Fruit fly (Drosophila melanogaster) whole organism, prepupa: ENCODE measurements around the gene CG5235.

Experiments
- Blimp-1 ChIP-seq: fragments of 200-800 bp; sonication (Bioruptor generic); optimal IDR thresholded peaks from 3 replicates; lab custom pipeline; 2017; ENCODE audit warnings: missing biosample characterization, missing genetic modification characterization, mild to moderate bottlenecking, moderate library complexity, missing genetic modification reagents
- CG11294 ChIP-seq: fragments of 200-800 bp; sonication (Bioruptor generic); IDR thresholded peaks from 2 replicates; pipeline ENCODE4 v1.3.6; 2022; ENCODE audit warnings: missing biosample characterization, missing genetic modification characterization
- CG11762 ChIP-seq: fragments of 200-800 bp; sonication (Bioruptor generic); optimal IDR thresholded peaks from 3 replicates; lab custom pipeline; 2016; ENCODE audit warnings: missing biosample characterization, missing genetic modification characterization; ENCODE audit not compliant: insufficient read depth
- CG1621 ChIP-seq: fragments of 200-800 bp; sonication (Bioruptor generic); optimal IDR thresholded peaks from 3 replicates; lab custom pipeline; 2018; ENCODE audit warnings: missing biosample characterization, mild to moderate bottlenecking, missing genetic modification characterization
- CG16779 ChIP-seq: fragments of 200-800 bp; sonication (Bioruptor generic); optimal IDR thresholded peaks from 3 replicates; lab custom pipeline; 2017; ENCODE audit warnings: missing biosample characterization, mild to moderate bottlenecking, missing genetic modification characterization
- CG3032 ChIP-seq: fragments of 200-800 bp; optimal IDR thresholded peaks from 2 replicates; lab custom pipeline; 2019; ENCODE audit warnings: missing biosample characterization, mild to moderate bottlenecking, missing genetic modification characterization, moderate library complexity
- CG31627 ChIP-seq: fragments of 200-800 bp; sonication (Bioruptor generic); optimal IDR thresholded peaks from 3 replicates; lab custom pipeline; 2016; ENCODE audit warnings: missing biosample characterization, missing genetic modification characterization
- CG3919 ChIP-seq: fragments of 200-800 bp; sonication (Bioruptor generic); optimal IDR thresholded peaks from 3 replicates; lab custom pipeline; 2016; ENCODE audit warnings: missing biosample characterization, missing genetic modification characterization
- CG4318 ChIP-seq: fragments of 200-800 bp; sonication (Bioruptor generic); optimal IDR thresholded peaks from 3 replicates; lab custom pipeline; 2017; ENCODE audit warnings: missing biosample characterization, mild to moderate bottlenecking, missing genetic modification characterization
- CG6163 ChIP-seq: fragments of 200-800 bp; sonication (Bioruptor generic); IDR thresholded peaks from 3 replicates; pipeline ENCODE4 v1.3.6; 2022; ENCODE audit warnings: missing biosample characterization, missing genetic modification characterization
- CG6276 ChIP-seq: fragments of 200-800 bp; sonication (Bioruptor generic); optimal IDR thresholded peaks from 2 replicates; lab custom pipeline; 2017; ENCODE audit warnings: missing biosample characterization, mild to moderate bottlenecking, missing genetic modification characterization
- CG6792 ChIP-seq: fragments of 200-800 bp; sonication (Bioruptor generic); optimal IDR thresholded peaks from 3 replicates; lab custom pipeline; 2016; ENCODE audit warnings: missing biosample characterization, missing genetic modification characterization
- CG6808 ChIP-seq: fragments of 200-800 bp; sonication (Bioruptor generic); optimal IDR thresholded peaks from 3 replicates; lab custom pipeline; 2017; ENCODE audit warnings: missing biosample characterization, missing genetic modification characterization, mild to moderate bottlenecking, moderate library complexity, missing genetic modification reagents
- CG6854 ChIP-seq: fragments of 200-800 bp; sonication (Bioruptor generic); optimal IDR thresholded peaks from 2 replicates; lab custom pipeline; 2017; ENCODE audit warnings: missing biosample characterization, mild to moderate bottlenecking, missing genetic modification characterization
- CG7368 ChIP-seq: fragments of 200-800 bp; sonication (Bioruptor generic); optimal IDR thresholded peaks from 3 replicates; lab custom pipeline; 2016; ENCODE audit warnings: missing biosample characterization, missing genetic modification characterization
- CG8119 ChIP-seq: fragments of 200-800 bp; sonication (Bioruptor generic); IDR thresholded peaks from 3 replicates; pipeline ENCODE4 v1.3.6; 2022; ENCODE audit warnings: missing biosample characterization, missing genetic modification characterization
- CG8632 ChIP-seq: fragments of 200-800 bp; sonication (Bioruptor generic); optimal IDR thresholded peaks from 3 replicates; lab custom pipeline; 2016; ENCODE audit warnings: missing biosample characterization, missing genetic modification characterization
- CG9139 ChIP-seq: fragments of 200-800 bp; sonication (Bioruptor generic); optimal IDR thresholded peaks from 3 replicates; lab custom pipeline; 2017; ENCODE audit warnings: missing biosample characterization, mild to moderate bottlenecking, missing genetic modification characterization
- Eip75B ChIP-seq: fragments of 200-800 bp; sonication (Bioruptor generic); optimal IDR thresholded peaks from 3 replicates; lab custom pipeline; 2016; ENCODE audit warnings: missing biosample characterization, missing genetic modification characterization
- Eip78C ChIP-seq: fragments of 200-800 bp; sonication (Bioruptor generic); peaks from one replicate; lab custom pipeline; 2016; ENCODE audit warnings: missing biosample characterization, missing genetic modification characterization
- Eip93F ChIP-seq: fragments of 200-800 bp; sonication (Bioruptor generic); optimal IDR thresholded peaks from 2 replicates; lab custom pipeline; 2016; ENCODE audit warnings: missing biosample characterization, mild to moderate bottlenecking, missing genetic modification characterization
- Ets96B ChIP-seq: fragments of 200-800 bp; optimal IDR thresholded peaks from 2 replicates; lab custom pipeline; 2019; ENCODE audit warnings: missing biosample characterization, mild to moderate bottlenecking, missing genetic modification characterization, moderate library complexity
- Gug ChIP-seq: fragments of 200-800 bp; sonication (Bioruptor generic); IDR thresholded peaks from 2 replicates; pipeline ENCODE4 v1.3.6; 2022; ENCODE audit warnings: missing biosample characterization, missing genetic modification characterization
- Lpt ChIP-seq: fragments of 200-800 bp; sonication (Bioruptor generic); optimal IDR thresholded peaks from 3 replicates; lab custom pipeline; 2016; ENCODE audit warnings: missing biosample characterization, missing genetic modification characterization
- Met ChIP-seq: fragments of 200-800 bp; sonication (Bioruptor generic); optimal IDR thresholded peaks from 3 replicates; lab custom pipeline; 2016; ENCODE audit warnings: missing biosample characterization, missing genetic modification characterization
- Smox ChIP-seq: fragments of 200-800 bp; sonication (Bioruptor generic); optimal IDR thresholded peaks from 3 replicates; lab custom pipeline; 2016; ENCODE audit warnings: missing biosample characterization, missing genetic modification characterization
- Sox102F ChIP-seq: fragments of 200-800 bp; sonication (Bioruptor generic); optimal IDR thresholded peaks from 2 replicates; lab custom pipeline; 2016; ENCODE audit warnings: missing biosample characterization, mild to moderate bottlenecking, missing genetic modification characterization
- Sox15 ChIP-seq: fragments of 200-800 bp; sonication (Bioruptor generic); optimal IDR thresholded peaks from 3 replicates; lab custom pipeline; 2016; ENCODE audit warnings: missing biosample characterization, missing genetic modification characterization
- achi ChIP-seq: fragments of 200-800 bp; sonication (Bioruptor generic); optimal IDR thresholded peaks from 3 replicates; lab custom pipeline; 2016; ENCODE audit warnings: missing biosample characterization, missing genetic modification characterization
- acj6 ChIP-seq: fragments of 200-800 bp; sonication (Bioruptor generic); optimal IDR thresholded peaks from 3 replicates; lab custom pipeline; 2016; ENCODE audit warnings: missing biosample characterization, missing genetic modification characterization
- dsx ChIP-seq: fragments of 200-800 bp; optimal IDR thresholded peaks from 3 replicates; lab custom pipeline; 2019; ENCODE audit warnings: missing biosample characterization, mild to moderate bottlenecking, missing genetic modification characterization, moderate library complexity; ENCODE audit not compliant: poor library complexity, severe bottlenecking
- fd59A ChIP-seq: fragments of 200-800 bp; sonication (Bioruptor generic); optimal IDR thresholded peaks from 2 replicates; lab custom pipeline; 2017; ENCODE audit warnings: missing biosample characterization, mild to moderate bottlenecking, missing genetic modification characterization, missing genetic modification reagents
- fd85E ChIP-seq: fragments of 200-800 bp; sonication (Bioruptor generic); optimal IDR thresholded peaks from 3 replicates; lab custom pipeline; 2016; ENCODE audit warnings: missing biosample characterization, missing genetic modification characterization
- fkh ChIP-seq: fragments of 200-800 bp; sonication (Bioruptor generic); optimal IDR thresholded peaks from 3 replicates; lab custom pipeline; 2017; ENCODE audit warnings: missing biosample characterization, mild to moderate bottlenecking, missing genetic modification characterization, moderate library complexity
- lz ChIP-seq: fragments of 200-800 bp; sonication (Bioruptor generic); optimal IDR thresholded peaks from 3 replicates; lab custom pipeline; 2016; ENCODE audit warnings: missing biosample characterization, missing genetic modification characterization
- pdm3 ChIP-seq: fragments of 200-800 bp; sonication (Bioruptor generic); optimal IDR thresholded peaks from 3 replicates; lab custom pipeline; 2016; ENCODE audit warnings: missing biosample characterization, missing genetic modification characterization
- spab ChIP-seq: fragments of 200-800 bp; sonication (Bioruptor generic); optimal IDR thresholded peaks from 2 replicates; lab custom pipeline; 2017; ENCODE audit warnings: missing biosample characterization, mild to moderate bottlenecking, missing genetic modification characterization, missing genetic modification reagents
- ss ChIP-seq, 2 experiments: fragments of 200-800 bp; sonication (Bioruptor generic); optimal IDR thresholded peaks; 2 replicates in 1 of 2; 3 replicates in 1 of 2; lab custom pipeline; 2017 to 2018; ENCODE audit warnings: mild to moderate bottlenecking in 2 of 2, missing biosample characterization in 2 of 2, missing genetic modification characterization in 2 of 2, moderate library complexity in 1 of 2
- svp ChIP-seq: fragments of 200-800 bp; sonication (Bioruptor generic); peaks from one replicate; lab custom pipeline; 2016; ENCODE audit warnings: missing biosample characterization, missing genetic modification characterization
- vri ChIP-seq: fragments of 200-800 bp; sonication (Bioruptor generic); optimal IDR thresholded peaks from 3 replicates; lab custom pipeline; 2016; ENCODE audit warnings: missing biosample characterization, mild to moderate bottlenecking, missing genetic modification characterization

CG5235 gene

dm6 chr3L:16087323-16087816 is 2.8 kb downstream of the CG5235 start, which contains the start of gene Tasp1 (continued):
- peak; percentile 56 for TF ChIP-seq CG3032 (tag; lab: Kevin White, UChicago)
- no peak for TF ChIP-seq CG9139 (GFP tag; lab: Kevin White, UChicago)
- TF ChIP-seq fkh (GFP tag; lab: Kevin White, UChicago), result no peak
- TF ChIP-seq CG6792 (GFP tag; lab: Kevin White, UChicago), result no peak
- TF ChIP-seq pdm3 (GFP tag; lab: Kevin White, UChicago), result no peak
- TF ChIP-seq CG3919, result no peak
- TF ChIP-seq Eip78C (GFP tag; lab: Kevin White, UChicago), result no peak
- TF ChIP-seq fd85E (GFP tag; lab: Kevin White, UChicago), result no peak
- TF ChIP-seq vri (GFP tag; lab: Kevin White, UChicago), result no peak
- TF ChIP-seq CG1621 (tag; lab: Kevin White, UChicago), result peak; percentile 100
- TF ChIP-seq Ets96B (tag; lab: Kevin White, UChicago), result no peak
- TF ChIP-seq ss (GFP tag; optimal IDR thresholded peaks at IDR 0.05; lab: Kevin White, UChicago), result no peak
- TF ChIP-seq Lpt (GFP tag; lab: Kevin White, UChicago), result no peak
- TF ChIP-seq CG16779 (tag; lab: Kevin White, UChicago), result no peak
- no peak for TF ChIP-seq CG31627
- no peak for TF ChIP-seq Smox (GFP tag; lab: Kevin White, UChicago)
- no peak for TF ChIP-seq CG6854 (GFP tag; lab: Kevin White, UChicago)
- no peak for TF ChIP-seq Eip75B (GFP tag; lab: Kevin White, UChicago)

dm6 chr3L:16083693-16084092 is 6.5 kb downstream of the CG5235 start, which contains the start of gene CG13075:
CG13075 (plus strand) TSS chr3L:16083993.
- TF ChIP-seq CG7368 (no peak), fd85E (GFP tag; lab: Kevin White, UChicago) (no peak), acj6 (GFP tag; lab: Kevin White, UChicago) (no peak), Met (GFP tag; lab: Kevin White, UChicago) (no peak), CG11762 (GFP tag; lab: Kevin White, UChicago) (no peak)

dm6 chr3L:16082251-16082650 is 7.9 kb downstream of the CG5235 start, which contains the start of gene CG33258:
CG33258 (plus strand) TSS chr3L:16082551.
- TF ChIP-seq svp (GFP tag; lab: Kevin White, UChicago) (no peak), Met (GFP tag; lab: Kevin White, UChicago) (no peak), Eip93F (GFP tag; lab: Kevin White, UChicago) (no peak), Sox102F (no peak), Gug (no peak), CG6276 (GFP tag; lab: Kevin White, UChicago) (no peak), CG3919 (no peak), CG6163 (GFP tag; lab: Robert Waterston, UW) (no peak), CG8119 (GFP tag; lab: Robert Waterston, UW) (no peak), achi (GFP tag; lab: Kevin White, UChicago) (no peak), Lpt (GFP tag; lab: Kevin White, UChicago) (no peak), CG6854 (GFP tag; lab: Kevin White, UChicago) (no peak), Sox15 (GFP tag; lab: Kevin White, UChicago) (no peak), CG4318 (no peak), CG16779 (tag; lab: Kevin White, UChicago) (no peak), CG11294 (no peak)

- no peak for TF ChIP-seq spab (GFP tag; lab: Kevin White, UChicago)
- TF ChIP-seq lz (GFP tag; lab: Kevin White, UChicago), result peak; percentile 36
- TF ChIP-seq CG6163 (GFP tag; lab: Robert Waterston, UW), result no peak
- peak; percentile 7 for TF ChIP-seq vri (GFP tag; lab: Kevin White, UChicago)
- TF ChIP-seq Ets96B (tag; lab: Kevin White, UChicago), result no peak
- no peak for TF ChIP-seq Eip78C (GFP tag; lab: Kevin White, UChicago)
- no peak for TF ChIP-seq CG1621 (tag; lab: Kevin White, UChicago)
- TF ChIP-seq fd59A (GFP tag; lab: Kevin White, UChicago), result peak; percentile 23
- TF ChIP-seq achi (GFP tag; lab: Kevin White, UChicago), result no peak
- TF ChIP-seq Blimp-1 (GFP tag; lab: Kevin White, UChicago), result no peak
- peak; percentile 16 for TF ChIP-seq CG8632 (GFP tag; lab: Kevin White, UChicago)
- TF ChIP-seq Sox15 (GFP tag; lab: Kevin White, UChicago), result no peak
- TF ChIP-seq dsx (GFP tag; lab: Kevin White, UChicago), result peak; percentile 92
- no peak for TF ChIP-seq CG3919
- peak; percentile 77 for TF ChIP-seq svp (GFP tag; lab: Kevin White, UChicago)
- peak; percentile 58 for TF ChIP-seq acj6 (GFP tag; lab: Kevin White, UChicago)
- TF ChIP-seq CG11294, result no peak
- no peak for TF ChIP-seq CG7368
- no peak for TF ChIP-seq CG6808 (GFP tag; lab: Kevin White, UChicago)
- TF ChIP-seq Met (GFP tag; lab: Kevin White, UChicago), result no peak
- no peak for TF ChIP-seq Smox (GFP tag; lab: Kevin White, UChicago)
- no peak for TF ChIP-seq CG3032 (tag; lab: Kevin White, UChicago)
- TF ChIP-seq CG8119 (GFP tag; lab: Robert Waterston, UW), result peak; percentile 40; the same call in 2 of the 3 replicates
Measured at dm6 chr3L:16060806-16061600, 29.2 kb downstream of the CG5235 start.
